Fruit fly (Drosophila melanogaster): ENCODE measurements around the gene CG7992.

CG7992 gene

DNA sequence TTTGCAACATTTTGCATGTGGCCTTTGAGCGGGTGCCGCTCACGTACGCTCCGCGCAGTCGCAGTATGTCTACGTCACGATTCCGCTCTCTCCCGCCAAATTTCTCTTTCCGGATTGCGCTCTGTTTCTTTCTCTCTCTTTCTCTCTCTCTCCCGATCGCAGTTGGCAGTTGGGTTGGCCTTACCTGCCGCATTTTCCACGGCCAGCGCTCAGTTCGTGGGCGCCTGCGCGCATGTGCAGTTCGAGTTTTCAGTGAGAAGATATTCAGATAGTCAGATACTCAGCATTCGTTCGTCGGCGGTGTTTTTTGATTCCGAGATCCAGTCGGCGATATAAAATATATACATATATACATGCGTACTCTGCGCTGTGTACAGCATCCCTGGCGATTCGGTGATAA lies 26.6 kb downstream of the CG7992 start, which contains the start of gene CG7884 (continued):
- TF ChIP-seq Sry-β (GFP tag; optimal IDR thresholded peaks at IDR 0.05) (no peak), tup (GFP tag; optimal IDR thresholded peaks at IDR 0.05) (no peak), Drgx (GFP tag; IDR thresholded peaks at IDR 0.05) (0 out of 2 replicates have a peak, but pooled peaks have one; percentile 13), ci (GFP tag; IDR thresholded peaks at IDR 0.05) (no peak), CG8478 (optimal IDR thresholded peaks at IDR 0.05) (no peak), Meics (GFP tag; optimal IDR thresholded peaks at IDR 0.05) (no peak), CG17612 (GFP tag; IDR thresholded peaks at IDR 0.05) (no peak), MESR4 (GFP tag; optimal IDR thresholded peaks at IDR 0.05) (no peak), zen (tag; optimal IDR thresholded peaks at IDR 0.05) (no peak)

DNA sequence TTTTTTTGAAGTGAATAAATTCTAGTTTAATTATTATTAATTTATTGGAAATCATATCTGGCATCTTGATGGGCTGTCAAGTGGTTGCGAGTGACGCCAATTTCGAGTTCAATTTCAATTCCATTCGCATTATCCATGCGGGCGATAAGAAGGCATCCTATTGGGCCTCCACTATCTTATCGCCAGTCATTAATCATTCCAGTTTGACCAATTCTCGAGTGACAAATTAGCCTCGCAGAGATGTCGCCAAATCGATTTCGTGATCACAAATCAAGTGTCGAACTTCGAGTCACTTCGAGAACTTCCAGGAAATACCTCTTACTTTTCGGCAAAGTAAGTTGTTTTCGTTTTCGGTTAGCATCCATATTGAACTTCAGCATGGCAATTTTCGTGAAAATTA lies 30.4 kb downstream of the CG7992 start:
- TF ChIP-seq MTF-1 (GFP tag; optimal IDR thresholded peaks at IDR 0.05; ENCODE audit: borderline replicate concordance): no peak
- peak; percentile 98 for TF ChIP-seq exex (tag; optimal IDR thresholded peaks at IDR 0.05)
- peak; percentile 14 for TF ChIP-seq CG3995 (GFP tag; optimal IDR thresholded peaks at IDR 0.05)
- no peak for TF ChIP-seq Vsx1 (GFP tag; optimal IDR thresholded peaks at IDR 0.05)
- peak; percentile 66 for TF ChIP-seq lab (GFP tag; optimal IDR thresholded peaks at IDR 0.05)
- TF ChIP-seq grn (GFP tag; optimal IDR thresholded peaks at IDR 0.05): peak; percentile 77
- TF ChIP-seq mirr (GFP tag; optimal IDR thresholded peaks at IDR 0.05): peak; percentile 16
- peak; percentile 39 for TF ChIP-seq CG18599 (GFP tag; optimal IDR thresholded peaks at IDR 0.05)

DNA sequence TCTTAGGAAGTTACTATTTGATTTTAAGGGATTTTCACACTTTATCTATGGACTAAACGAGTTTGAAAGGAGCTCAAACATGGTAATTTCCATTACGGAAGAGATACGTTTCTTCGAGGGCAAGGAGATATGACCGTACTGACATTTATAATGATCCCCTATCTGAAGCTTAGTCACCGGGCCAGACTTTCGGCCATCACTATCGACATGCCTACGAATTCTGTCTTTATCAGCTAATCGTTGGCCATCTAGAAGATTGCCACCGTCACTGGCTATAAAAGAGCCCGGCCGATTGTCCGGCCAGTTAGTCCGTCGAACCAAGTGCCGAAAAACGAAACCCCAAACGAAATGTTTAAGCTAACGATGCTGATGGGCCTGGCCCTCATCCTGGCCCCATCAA lies 31.8 kb downstream of the CG7992 start, which contains the start of gene Muc18B:
TSS of gene Muc18B (plus strand) at position 301 of the 400 bp plus-strand sequence.
- TF ChIP-seq vvl (GFP tag; IDR thresholded peaks at IDR 0.05) (no peak), CG14014 (GFP tag; IDR thresholded peaks at IDR 0.05) (no peak), Hsf (GFP tag; optimal IDR thresholded peaks at IDR 0.05) (no peak), Dfd (GFP tag; optimal IDR thresholded peaks at IDR 0.05) (no peak), grn (GFP tag; optimal IDR thresholded peaks at IDR 0.05) (peak; percentile 38), CG12155 (GFP tag; optimal IDR thresholded peaks at IDR 0.05) (no peak), dimm (GFP tag; IDR thresholded peaks at IDR 0.05) (no peak), CG18011 (GFP tag; optimal IDR thresholded peaks at IDR 0.05) (no peak), insv (GFP tag; optimal IDR thresholded peaks at IDR 0.05) (no peak), Fer3 (tag; optimal IDR thresholded peaks at IDR 0.05) (no peak), MTF-1 (GFP tag; optimal IDR thresholded peaks at IDR 0.05; ENCODE audit: borderline replicate concordance) (no peak), Sin3A (optimal IDR thresholded peaks at IDR 0.05) (no peak), CG7271 (tag; optimal IDR thresholded peaks at IDR 0.05) (no peak), exex (tag; optimal IDR thresholded peaks at IDR 0.05) (peak; percentile 34), CG32532 (GFP tag; IDR thresholded peaks at IDR 0.05) (no peak), Atf6 (GFP tag; IDR thresholded peaks at IDR 0.05) (no peak), sqz (GFP tag; optimal IDR thresholded peaks at IDR 0.05) (no peak), Kr (GFP tag; optimal IDR thresholded peaks at IDR 0.05) (no peak)

DNA sequence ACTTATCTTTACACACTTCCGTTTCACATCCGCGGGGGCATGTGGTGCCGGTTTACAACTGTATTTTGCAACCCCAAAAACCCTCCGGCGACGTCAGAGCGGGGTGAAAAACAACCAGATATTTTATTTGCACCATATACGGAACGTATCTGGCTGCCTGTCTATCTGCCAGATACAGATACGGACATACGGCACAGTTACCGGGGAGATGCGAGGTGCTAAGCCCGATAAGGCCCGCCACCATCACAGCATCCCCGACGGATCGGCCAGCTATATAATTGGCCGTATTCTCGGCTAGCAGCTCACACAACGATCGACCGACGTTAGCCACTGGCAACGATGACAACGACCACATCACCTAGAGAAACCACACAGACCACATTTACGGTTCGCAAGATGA lies 34.1 kb downstream of the CG7992 start, which contains the start of gene Mur18B:
TSS of gene Mur18B (plus strand) at position 301 of the 400 bp plus-strand sequence.
- TF ChIP-seq Drgx (GFP tag; IDR thresholded peaks at IDR 0.05): no peak
- TF ChIP-seq Spps (tag; optimal IDR thresholded peaks at IDR 0.05): no peak
- TF ChIP-seq CG14965 (GFP tag; optimal IDR thresholded peaks at IDR 0.05; ENCODE audit: borderline replicate concordance): no peak
- peak; percentile 15 for TF ChIP-seq Med (GFP tag)
- no peak for TF ChIP-seq CG8944 (GFP tag; optimal IDR thresholded peaks at IDR 0.05)
